Worm (Caenorhabditis elegans): ENCODE measurements around the gene M02D8.6.

DNA sequence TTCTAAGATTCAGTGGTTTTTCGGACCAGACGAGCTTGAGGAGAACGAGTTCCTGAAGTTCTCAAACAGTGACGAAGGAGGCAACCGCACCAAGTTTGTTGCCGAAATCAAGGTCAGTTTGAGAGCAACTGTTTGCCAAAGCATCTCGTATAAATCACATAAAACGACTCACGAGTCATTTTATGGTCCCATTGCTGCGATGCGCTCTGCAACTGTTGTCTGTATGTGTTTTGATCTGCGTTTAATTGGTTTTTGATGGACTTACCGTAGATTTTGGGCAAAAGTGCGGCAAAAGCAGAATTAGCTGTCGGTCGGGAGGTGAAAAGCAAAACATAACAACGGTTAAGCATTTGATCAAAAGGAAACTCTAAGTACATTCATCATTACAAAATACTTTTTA, 32.3 kb upstream of the M02D8.6 start:
- TF ChIP-seq snpc-1.2 (GFP tag; IDR thresholded peaks at IDR 0.05) (no peak), unc-62 (GFP tag; optimal IDR thresholded peaks at IDR 0.05 in 1 of 2) (no peak), unc-62 (tag; optimal IDR thresholded peaks at IDR 0.05) (no peak), ZK337.2 (GFP tag; IDR thresholded peaks at IDR 0.05) (no peak), dpl-1 (GFP tag; optimal IDR thresholded peaks at IDR 0.05) (no peak), jun-1 (tag; optimal IDR thresholded peaks at IDR 0.05) (no peak), zag-1 (tag; optimal IDR thresholded peaks at IDR 0.05) (no peak), unc-130 (GFP tag; optimal IDR thresholded peaks at IDR 0.05) (no peak), F49E8.2 (tag; optimal IDR thresholded peaks at IDR 0.05; ENCODE audit: borderline replicate concordance) (no peak), nhr-77 (tag; optimal IDR thresholded peaks at IDR 0.05) (no peak)

Measured in whole organism, L4 larva.